Fruit fly (Drosophila melanogaster): ENCODE results near the gene Drak.

Gene Drak

dm6 chrX:11559728-11560724 lies 67.1 kb downstream of the Drak start (continued):
- TF ChIP-seq caup (GFP tag; optimal IDR thresholded peaks at IDR 0.05; ENCODE audit: severe bottlenecking) (peak; percentile 85), lilli (GFP tag; optimal IDR thresholded peaks at IDR 0.05) (peak; percentile 66), Mrtf (GFP tag; IDR thresholded peaks at IDR 0.05) (peak; percentile 35; the same call in 1 of the 3 replicates), CG12744 (GFP tag; optimal IDR thresholded peaks at IDR 0.05) (no peak), H15 (GFP tag; IDR thresholded peaks at IDR 0.05) (0 out of 3 replicates have a peak, but pooled peaks have one; percentile 26), Neu2 (GFP tag; optimal IDR thresholded peaks at IDR 0.05; ENCODE audit: borderline replicate concordance) (no peak), tna (GFP tag; IDR thresholded peaks at IDR 0.05; ENCODE audit: partially characterized antibody) (no peak), CG13296 (GFP tag; optimal IDR thresholded peaks at IDR 0.05) (peak; percentile 89), danr (GFP tag; IDR thresholded peaks at IDR 0.05) (peak; percentile 55; the same call in 1 of the 2 replicates), Rx (GFP tag; IDR thresholded peaks at IDR 0.05) (no peak), Hand (GFP tag; optimal IDR thresholded peaks at IDR 0.05) (peak; percentile 82), bsh (GFP tag; optimal IDR thresholded peaks at IDR 0.05) (peak; percentile 63 to 74), Bdp1 (GFP tag; optimal IDR thresholded peaks at IDR 0.05) (peak; percentile 29), CG10274 (GFP tag; optimal IDR thresholded peaks at IDR 0.05) (peak; percentile 66), CG9437 (GFP tag; optimal IDR thresholded peaks at IDR 0.05) (peak; percentile 85), Aef1 (GFP tag; IDR thresholded peaks at IDR 0.05) (peak; percentile 39), Abd-B (GFP tag; optimal IDR thresholded peaks at IDR 0.05) (peak; percentile 86), eyg (GFP tag; optimal IDR thresholded peaks at IDR 0.05) (no peak), Xbp1 (GFP tag; optimal IDR thresholded peaks at IDR 0.05) (peak; percentile 77), CG34376 (GFP tag; optimal IDR thresholded peaks at IDR 0.05) (peak; percentile 74), CG16863 (GFP tag; optimal IDR thresholded peaks at IDR 0.05) (no peak), CG3847 (GFP tag; IDR thresholded peaks at IDR 0.05) (peak; percentile 70), CG12391 (tag; optimal IDR thresholded peaks at IDR 0.05) (peak; percentile 88), ERR (GFP tag; optimal IDR thresholded peaks at IDR 0.05) (no peak), CG10431 (GFP tag; optimal IDR thresholded peaks at IDR 0.05) (no peak), CG6854 (GFP tag; optimal IDR thresholded peaks at IDR 0.05) (peak; percentile 85), Trl (optimal IDR thresholded peaks at IDR 0.05) (no peak), Trl (GFP tag; optimal IDR thresholded peaks at IDR 0.05) (peak; percentile 9), unc-4 (GFP tag; IDR thresholded peaks at IDR 0.05; ENCODE audit: partially characterized antibody) (no peak), Mad (GFP tag; optimal IDR thresholded peaks at IDR 0.05) (no peak), CTCF (GFP tag; optimal IDR thresholded peaks at IDR 0.05) (peak; percentile 19), Sin3A (optimal IDR thresholded peaks at IDR 0.05) (no peak), bbx (GFP tag; IDR thresholded peaks at IDR 0.05; ENCODE audit: partially characterized antibody) (no peak; the same call in 1 of the 2 replicates), z (GFP tag; IDR thresholded peaks at IDR 0.05) (no peak), NC2α (GFP tag; optimal IDR thresholded peaks at IDR 0.05) (no peak), CG17912 (GFP tag; optimal IDR thresholded peaks at IDR 0.05) (no peak), dysf (GFP tag; IDR thresholded peaks at IDR 0.05) (peak; percentile 85), pan (optimal IDR thresholded peaks at IDR 0.05) (no peak), pan (GFP tag; optimal IDR thresholded peaks at IDR 0.05 in 1 of 2, IDR thresholded peaks at IDR 0.05 in 1 of 2) (peak in 1 of 2 experiments; percentile 65), tio (GFP tag; optimal IDR thresholded peaks at IDR 0.05) (no peak), NfI (GFP tag; optimal IDR thresholded peaks at IDR 0.05) (peak; percentile 81), dm (GFP tag; optimal IDR thresholded peaks at IDR 0.05) (peak; percentile 5), CG18619 (GFP tag; optimal IDR thresholded peaks at IDR 0.05) (peak; percentile 87), BtbVII (GFP tag; optimal IDR thresholded peaks at IDR 0.05) (peak; percentile 88), BEAF-32 (GFP tag; optimal IDR thresholded peaks at IDR 0.05) (no peak), maf-S (GFP tag; optimal IDR thresholded peaks at IDR 0.05) (no peak), CG30020 (tag; optimal IDR thresholded peaks at IDR 0.05) (peak; percentile 53), CG14965 (GFP tag; optimal IDR thresholded peaks at IDR 0.05; ENCODE audit: borderline replicate concordance) (no peak), CG2129 (GFP tag; IDR thresholded peaks at IDR 0.05; ENCODE audit: partially characterized antibody) (no peak)

All from whole organism, embryonic.